Fruit fly (Drosophila melanogaster) whole organism, embryonic: ENCODE results near the gene Sidpn.

ENCODE experiments used
- Atf3 ChIP-seq: fragments of 200-800 bp; sonication (Bioruptor generic); optimal IDR thresholded peaks from 3 replicates; lab custom pipeline; 2016; ENCODE audit warnings: missing biosample characterization, missing genetic modification characterization
- BtbVII ChIP-seq: fragments of 200-800 bp; sonication (Bioruptor generic); optimal IDR thresholded peaks from 3 replicates; lab custom pipeline; 2017; ENCODE audit warnings: missing biosample characterization, mild to moderate bottlenecking, missing genetic modification characterization
- CG10979 ChIP-seq: fragments of 200-800 bp; sonication (Bioruptor generic); optimal IDR thresholded peaks from 2 replicates; lab custom pipeline; 2018; ENCODE audit warnings: missing biosample characterization, mild to moderate bottlenecking, missing genetic modification characterization, moderate library complexity
- CG13424 ChIP-seq: fragments of 200-800 bp; sonication (Bioruptor generic); optimal IDR thresholded peaks from 2 replicates; lab custom pipeline; 2019; ENCODE audit warnings: missing biosample characterization, mild to moderate bottlenecking, missing genetic modification characterization, moderate library complexity
- CG14441 ChIP-seq: fragments of 200-800 bp; sonication (Bioruptor generic); IDR thresholded peaks from 2 replicates; pipeline ENCODE4 v1.3.6; 2022; ENCODE audit warnings: missing biosample characterization, missing genetic modification characterization
- CG15601 ChIP-seq: fragments of 200-800 bp; sonication (Bioruptor generic); optimal IDR thresholded peaks from 3 replicates; lab custom pipeline; 2019; ENCODE audit warnings: missing biosample characterization, mild to moderate bottlenecking, missing genetic modification characterization, moderate library complexity
- CG1603 ChIP-seq: fragments of 200-800 bp; sonication (Bioruptor generic); optimal IDR thresholded peaks from 2 replicates; lab custom pipeline; 2019; ENCODE audit warnings: missing biosample characterization, mild to moderate bottlenecking, missing genetic modification characterization, moderate library complexity
- CG30403 ChIP-seq: fragments of 200-800 bp; sonication (Bioruptor generic); optimal IDR thresholded peaks from 3 replicates; lab custom pipeline; 2016; ENCODE audit warnings: missing biosample characterization, missing genetic modification characterization
- CG33213 ChIP-seq: fragments of 200-800 bp; sonication (Bioruptor generic); optimal IDR thresholded peaks from 3 replicates; lab custom pipeline; 2016; ENCODE audit warnings: missing biosample characterization, missing genetic modification characterization
- CG3407 ChIP-seq: fragments of 200-800 bp; sonication (Bioruptor generic); optimal IDR thresholded peaks from 2 replicates; lab custom pipeline; 2018; ENCODE audit warnings: missing biosample characterization, mild to moderate bottlenecking, missing genetic modification characterization
- CG6272 ChIP-seq: fragments of 200-800 bp; sonication (Bioruptor generic); IDR thresholded peaks from 2 replicates; pipeline ENCODE4 v1.3.6; 2022; ENCODE audit warnings: missing biosample characterization, missing genetic modification characterization
- CG6765 ChIP-seq: fragments of 200-800 bp; sonication (Bioruptor generic); optimal IDR thresholded peaks from 3 replicates; lab custom pipeline; 2017; ENCODE audit warnings: missing biosample characterization, mild to moderate bottlenecking, missing genetic modification characterization
- CG6791 ChIP-seq: fragments of 200-800 bp; sonication (Bioruptor generic); IDR thresholded peaks from 3 replicates; pipeline ENCODE4 v1.3.6; 2022; ENCODE audit warnings: missing biosample characterization, missing genetic modification characterization; ENCODE audit not compliant: partially characterized antibody
- CG7786 ChIP-seq: fragments of 200-800 bp; sonication (Bioruptor generic); optimal IDR thresholded peaks from 2 replicates; lab custom pipeline; 2016; ENCODE audit warnings: missing biosample characterization, missing genetic modification characterization
- CG8388 ChIP-seq: fragments of 200-800 bp; sonication (Bioruptor generic); optimal IDR thresholded peaks from 2 replicates; lab custom pipeline; 2019; ENCODE audit warnings: missing biosample characterization, mild to moderate bottlenecking, missing genetic modification characterization, moderate library complexity
- Dad ChIP-seq: fragments of 200-800 bp; sonication (Bioruptor generic); optimal IDR thresholded peaks from 3 replicates; lab custom pipeline; 2016; ENCODE audit warnings: missing biosample characterization, missing genetic modification characterization
- Doc3 ChIP-seq: fragments of 200-800 bp; sonication (Bioruptor generic); IDR thresholded peaks from 3 replicates; pipeline ENCODE4 v1.3.6; 2022; ENCODE audit warnings: missing biosample characterization, missing genetic modification characterization; ENCODE audit not compliant: partially characterized antibody
- Gsc ChIP-seq: fragments of 200-800 bp; sonication (Bioruptor generic); IDR thresholded peaks from 2 replicates; pipeline ENCODE4 v1.3.6; 2022; ENCODE audit warnings: missing biosample characterization, missing genetic modification characterization
- HLH3B ChIP-seq: fragments of 200-800 bp; sonication (Bioruptor generic); IDR thresholded peaks from 2 replicates; pipeline ENCODE4 v1.3.6; 2022; ENCODE audit warnings: missing biosample characterization, missing genetic modification characterization
- HLHmδ ChIP-seq: fragments of 200-800 bp; sonication (Bioruptor generic); optimal IDR thresholded peaks from 2 replicates; lab custom pipeline; 2018; ENCODE audit warnings: missing biosample characterization, mild to moderate bottlenecking, missing genetic modification characterization, moderate library complexity
- Hmx ChIP-seq: fragments of 200-800 bp; sonication (Bioruptor generic); optimal IDR thresholded peaks from 2 replicates; lab custom pipeline; 2016; ENCODE audit warnings: missing biosample characterization, missing genetic modification characterization
- Hr51 ChIP-seq, 2 experiments: fragments of 200-800 bp; sonication (Bioruptor generic); optimal IDR thresholded peaks; 2 replicates in 1 of 2; 3 replicates in 1 of 2; lab custom pipeline; 2016 to 2018; ENCODE audit warnings: missing biosample characterization in 2 of 2, missing genetic modification characterization in 2 of 2, mild to moderate bottlenecking in 1 of 2, moderate library complexity in 1 of 2
- Hr78 ChIP-seq, 2 experiments: fragments of 200-800 bp in 1 of 2; fragments of >200 bp in 1 of 2; sonication (Bioruptor generic) in 1 of 2; optimal IDR thresholded peaks; 2 replicates each; lab custom pipeline; 2017 to 2019; ENCODE audit warnings: missing biosample characterization in 2 of 2, missing genetic modification characterization in 2 of 2, mild to moderate bottlenecking in 1 of 2, moderate library complexity in 1 of 2
- MESR4 ChIP-seq: fragments of 200-800 bp; sonication (Bioruptor generic); optimal IDR thresholded peaks from 2 replicates; lab custom pipeline; 2018; ENCODE audit warnings: missing biosample characterization, mild to moderate bottlenecking, missing genetic modification characterization, moderate library complexity
- Myb ChIP-seq: fragments of 200-800 bp; sonication (Bioruptor generic); optimal IDR thresholded peaks from 2 replicates; lab custom pipeline; 2016; ENCODE audit warnings: missing biosample characterization, missing genetic modification characterization
- Sry-δ ChIP-seq: fragments of 200-800 bp; sonication (Bioruptor generic); optimal IDR thresholded peaks from 2 replicates; lab custom pipeline; 2016; ENCODE audit warnings: missing biosample characterization, missing genetic modification characterization
- Stat92E ChIP-seq, 3 experiments: fragments of >200 bp in 2 of 3; fragments of 200-800 bp in 1 of 3; sonication (Bioruptor generic) in 1 of 3; optimal IDR thresholded peaks; 2 replicates each; lab custom pipeline; 2017 to 2019; ENCODE audit warnings: missing biosample characterization in 3 of 3, missing genetic modification characterization in 3 of 3, mild to moderate bottlenecking in 1 of 3, moderate library complexity in 1 of 3
- TFAM ChIP-seq: fragments of 200-800 bp; sonication (Bioruptor generic); optimal IDR thresholded peaks from 2 replicates; lab custom pipeline; 2017; ENCODE audit warnings: missing biosample characterization, missing genetic modification characterization, inconsistent platforms
- ab ChIP-seq: fragments of 200-800 bp; sonication (Bioruptor generic); optimal IDR thresholded peaks from 2 replicates; lab custom pipeline; 2016; ENCODE audit warnings: missing biosample characterization, missing genetic modification characterization
- al ChIP-seq: fragments of 200-800 bp; sonication (Bioruptor generic); IDR thresholded peaks from 2 replicates; pipeline ENCODE4 v1.3.6; 2022; ENCODE audit warnings: missing biosample characterization, missing genetic modification characterization
- ase ChIP-seq: fragments of 200-800 bp; sonication (Bioruptor generic); IDR thresholded peaks from 3 replicates; pipeline ENCODE4 v1.3.6; 2022; ENCODE audit warnings: missing biosample characterization, missing genetic modification characterization
- dm ChIP-seq: fragments of 200-800 bp; sonication (Bioruptor generic); optimal IDR thresholded peaks from 3 replicates; lab custom pipeline; 2016; ENCODE audit warnings: missing biosample characterization, missing genetic modification characterization
- dmrt99B ChIP-seq: fragments of 200-800 bp; sonication (Bioruptor generic); optimal IDR thresholded peaks from 2 replicates; lab custom pipeline; 2018; ENCODE audit warnings: missing biosample characterization, mild to moderate bottlenecking, missing genetic modification characterization, moderate library complexity
- grn ChIP-seq: fragments of 200-800 bp; sonication (Bioruptor generic); optimal IDR thresholded peaks from 3 replicates; lab custom pipeline; 2017; ENCODE audit warnings: missing biosample characterization, missing genetic modification characterization
- hb ChIP-seq: fragments of 200-800 bp; sonication (Bioruptor generic); IDR thresholded peaks from 3 replicates; pipeline ENCODE4 v1.3.6; 2022; ENCODE audit warnings: missing biosample characterization, missing genetic modification characterization; ENCODE audit not compliant: partially characterized antibody
- ken ChIP-seq: fragments of 200-800 bp; sonication (Bioruptor generic); IDR thresholded peaks from 3 replicates; pipeline ENCODE4 v1.3.6; 2022; ENCODE audit warnings: missing biosample characterization, missing genetic modification characterization
- kni ChIP-seq: fragments of 200-800 bp; sonication (Bioruptor generic); optimal IDR thresholded peaks from 3 replicates; lab custom pipeline; 2017; ENCODE audit warnings: mild to moderate bottlenecking, missing biosample characterization, missing genetic modification reagents, missing genetic modification characterization
- knrl ChIP-seq: fragments of 200-800 bp; sonication (Bioruptor generic); IDR thresholded peaks from 3 replicates; pipeline ENCODE4 v1.3.6; 2022; ENCODE audit warnings: missing biosample characterization, missing genetic modification characterization; ENCODE audit not compliant: partially characterized antibody
- lilli ChIP-seq: fragments of 200-800 bp; sonication (Bioruptor generic); optimal IDR thresholded peaks from 3 replicates; lab custom pipeline; 2016; ENCODE audit warnings: missing biosample characterization, missing genetic modification characterization
- nerfin-1 ChIP-seq: fragments of 200-800 bp; sonication (Bioruptor generic); optimal IDR thresholded peaks from 3 replicates; lab custom pipeline; 2019; ENCODE audit warnings: missing biosample characterization, mild to moderate bottlenecking, missing genetic modification characterization, moderate library complexity
- nom ChIP-seq: fragments of 200-800 bp; sonication (Bioruptor generic); optimal IDR thresholded peaks from 2 replicates; lab custom pipeline; 2017; ENCODE audit warnings: missing biosample characterization, missing genetic modification characterization, mild to moderate bottlenecking, moderate library complexity, missing genetic modification reagents
- phol ChIP-seq: fragments of 200-800 bp; sonication (Bioruptor generic); optimal IDR thresholded peaks from 3 replicates; lab custom pipeline; 2018; ENCODE audit warnings: missing biosample characterization, mild to moderate bottlenecking, missing genetic modification characterization, moderate library complexity
- repo ChIP-seq: fragments of 200-800 bp; sonication (Bioruptor generic); optimal IDR thresholded peaks from 2 replicates; lab custom pipeline; 2016; ENCODE audit warnings: missing biosample characterization, missing genetic modification characterization
- sens ChIP-seq: fragments of 200-800 bp; sonication (Bioruptor generic); peaks from one replicate; lab custom pipeline; 2016; ENCODE audit warnings: missing biosample characterization, missing genetic modification characterization
- sima ChIP-seq: fragments of 200-800 bp; sonication (Bioruptor generic); optimal IDR thresholded peaks from 2 replicates; lab custom pipeline; 2016; ENCODE audit warnings: missing biosample characterization, missing genetic modification characterization
- toy ChIP-seq: fragments of 200-800 bp; sonication (Bioruptor generic); IDR thresholded peaks from 2 replicates; pipeline ENCODE4 v1.3.6; 2022; ENCODE audit warnings: missing biosample characterization, missing genetic modification characterization
- ttk ChIP-seq: fragments of 200-800 bp; sonication (Bioruptor generic); IDR thresholded peaks from 2 replicates; pipeline ENCODE4 v2.1.2; 2022; ENCODE audit warnings: missing biosample characterization, missing genetic modification characterization
- unc-4 ChIP-seq: fragments of 200-800 bp; sonication (Bioruptor generic); IDR thresholded peaks from 2 replicates; pipeline ENCODE4 v1.3.6; 2022; ENCODE audit warnings: missing biosample characterization, missing genetic modification characterization; ENCODE audit not compliant: partially characterized antibody
- unpg ChIP-seq: fragments of 200-800 bp; sonication (Bioruptor generic); optimal IDR thresholded peaks from 3 replicates; lab custom pipeline; 2018; ENCODE audit warnings: missing biosample characterization, mild to moderate bottlenecking, missing genetic modification characterization, moderate library complexity

The Sidpn gene

dm6 chr2L:19045111-19045560 lies 17.6 kb downstream of the Sidpn start, which contains the start of the genes Ttc19 and Acn (continued):
- peak; percentile 87 for TF ChIP-seq CG13424 (tag; lab: Kevin White, UChicago)
- peak; percentile 88 for TF ChIP-seq CG33213
- TF ChIP-seq ken: peak; percentile 86
- peak; percentile 85 for TF ChIP-seq CG6272 (GFP tag; lab: Robert Waterston, UW)
- TF ChIP-seq al (GFP tag; lab: Robert Waterston, UW): peak; percentile 75
- TF ChIP-seq kni (GFP tag; lab: Kevin White, UChicago): no peak
- peak; percentile 75 for TF ChIP-seq HLH3B (GFP tag; lab: Robert Waterston, UW)
- peak; percentile 6 for TF ChIP-seq BtbVII (GFP tag; lab: Kevin White, UChicago)
- TF ChIP-seq unc-4 (GFP tag; lab: Robert Waterston, UW): peak; percentile 92
- TF ChIP-seq TFAM: peak; percentile 32

- TF ChIP-seq grn (GFP tag; lab: Kevin White, UChicago) (no peak), knrl (peak; percentile 70; the same call in 2 of the 3 replicates), toy (no peak), sima (no peak), Doc3 (GFP tag; lab: Robert Waterston, UW) (peak; percentile 74), nom (GFP tag; lab: Kevin White, UChicago) (no peak), hb (GFP tag; lab: Robert Waterston, UW) (peak; percentile 75), CG7786 (GFP tag; lab: Kevin White, UChicago) (no peak), nerfin-1 (tag; lab: Kevin White, UChicago) (no peak), Gsc (GFP tag; lab: Robert Waterston, UW) (no peak), Dad (GFP tag; lab: Kevin White, UChicago) (no peak), repo (GFP tag; lab: Kevin White, UChicago) (no peak), CG6791 (peak; percentile 89), Hr51 (GFP tag; optimal IDR thresholded peaks at IDR 0.05; lab: Kevin White, UChicago) (peak in 1 of 2 experiments; percentile 57), unpg (GFP tag; lab: Kevin White, UChicago) (peak; percentile 28), Myb (GFP tag; lab: Kevin White, UChicago) (no peak), CG13424 (tag; lab: Kevin White, UChicago) (peak; percentile 19), phol (tag; lab: Kevin White, UChicago) (peak; percentile 43), Sry-δ (GFP tag; lab: Kevin White, UChicago) (peak; percentile 71), dm (GFP tag; lab: Kevin White, UChicago) (no peak), sens (GFP tag; lab: Kevin White, UChicago) (peak; percentile 87), CG6765 (GFP tag; lab: Kevin White, UChicago) (no peak), Hmx (no peak), Atf3 (GFP tag; lab: Kevin White, UChicago) (no peak), MESR4 (GFP tag; lab: Kevin White, UChicago) (peak; percentile 70), CG14441 (GFP tag; lab: Robert Waterston, UW) (no peak), CG10979 (tag; lab: Kevin White, UChicago) (peak; percentile 22), CG15601 (tag; lab: Kevin White, UChicago) (peak; percentile 28), lilli (GFP tag; lab: Kevin White, UChicago) (peak; percentile 21), ase (GFP tag; lab: Robert Waterston, UW) (no peak), CG8388 (GFP tag; lab: Kevin White, UChicago) (peak; percentile 28), ab (GFP tag; lab: Kevin White, UChicago) (no peak), ttk (GFP tag; lab: Robert Waterston, UW) (no peak), CG3407 (no peak), CG30403 (GFP tag; lab: Kevin White, UChicago) (peak; percentile 32), Hr78 (GFP tag; optimal IDR thresholded peaks at IDR 0.05; lab: Kevin White, UChicago) (no peak), dmrt99B (tag; lab: Kevin White, UChicago) (peak; percentile 23), CG1603 (tag; lab: Kevin White, UChicago) (peak; percentile 20), HLHmδ (GFP tag; lab: Kevin White, UChicago) (no peak), Stat92E (GFP tag; optimal IDR thresholded peaks at IDR 0.05; lab: Kevin White, UChicago) (no peak)
Measured at dm6 chr2L:19048912-19049311, 21.4 kb downstream of the Sidpn start, which contains the start of gene CG10470. Gene CG10470, plus strand, starts transcription at chr2L:19049076.
